Worm (Caenorhabditis elegans) whole organism, L3 larva: ENCODE measurements around the gene rpl-7A.

Source experiments
- R02D3.7 ChIP-seq: fragments of 150-350 bp; optimal IDR thresholded peaks from 2 replicates; lab custom pipeline; 2014; ENCODE audit warnings: missing biosample characterization, missing genetic modification characterization
- elt-2 ChIP-seq: sonication (generic microtip); optimal IDR thresholded peaks from 2 replicates; lab custom pipeline; 2016; ENCODE audit warnings: missing genetic modification reagents, mild to moderate bottlenecking, missing genetic modification characterization, missing compliant biosample characterization
- nhr-237 ChIP-seq: fragments of 150-350 bp; optimal IDR thresholded peaks from 2 replicates; lab custom pipeline; 2014; ENCODE audit warnings: missing biosample characterization, missing genetic modification characterization
- sea-2 ChIP-seq: fragments of 150-350 bp; sonication (generic microtip); optimal IDR thresholded peaks from 4 replicates; lab custom pipeline; 2014; ENCODE audit warnings: missing biosample characterization, missing genetic modification reagents, missing genetic modification characterization

DNA sequence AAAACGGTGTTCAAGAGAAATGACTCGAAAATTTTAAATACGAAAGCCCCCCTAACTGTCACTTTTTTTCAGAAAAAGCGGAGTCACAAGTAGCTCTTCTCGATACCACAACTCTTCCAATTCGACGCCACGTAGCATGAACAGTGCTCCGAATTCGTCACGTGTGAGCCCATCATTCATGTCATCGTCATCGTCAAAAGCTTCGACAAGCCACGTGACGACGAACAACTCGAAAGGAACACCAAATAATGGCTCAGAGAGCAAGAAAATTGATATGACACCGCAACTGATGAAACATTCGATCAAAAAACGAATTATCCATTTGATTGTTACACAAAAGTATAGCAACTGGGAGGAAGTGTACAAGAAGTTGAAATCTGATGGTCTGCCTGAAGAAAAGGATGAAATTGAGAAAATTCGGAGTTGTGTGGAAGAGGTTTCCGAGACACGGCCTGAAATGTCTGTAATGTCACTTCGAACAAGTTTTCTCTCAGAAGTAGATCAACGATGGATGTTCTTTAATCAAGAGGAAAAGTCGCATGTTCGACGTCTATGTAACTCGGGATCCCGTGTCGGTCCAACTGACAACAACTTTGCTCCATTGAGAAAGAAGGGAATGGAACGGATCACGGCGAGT lies 21.0 kb upstream of the rpl-7A start:
- TF ChIP-seq elt-2 (no peak), sea-2 (no peak), R02D3.7 (tag; lab: Kevin White, UChicago) (no peak), nhr-237 (no peak)
